Fruit fly (Drosophila melanogaster) whole organism, wandering third instar larva: Measurements from ENCODE around the gene CG13126.

Experiments
- Dfd ChIP-seq: fragments of >200 bp; optimal IDR thresholded peaks from 2 replicates; lab custom pipeline; 2017; ENCODE audit warnings: missing biosample characterization, missing genetic modification characterization
- Hnf4 ChIP-seq: fragments of 200-800 bp; sonication (Bioruptor generic); optimal IDR thresholded peaks from 2 replicates; lab custom pipeline; 2016; ENCODE audit warnings: missing biosample characterization, mild to moderate bottlenecking, missing genetic modification characterization
- Hr83 ChIP-seq: fragments of 200-300 bp; sonication (Bioruptor generic); optimal IDR thresholded peaks from 2 replicates; lab custom pipeline; 2016; ENCODE audit warnings: missing biosample characterization, mild to moderate bottlenecking, missing genetic modification characterization, moderate library complexity; ENCODE audit not compliant: poor library complexity, severe bottlenecking
- N ChIP-seq: fragments of >200 bp; optimal IDR thresholded peaks from 2 replicates; lab custom pipeline; 2018; ENCODE audit warnings: missing biosample characterization, missing external identifiers, missing genetic modification characterization
- Rel ChIP-seq, 2 experiments: fragments of 200-800 bp; sonication (Bioruptor generic) in 1 of 2; optimal IDR thresholded peaks; 2 replicates in 1 of 2; 3 replicates in 1 of 2; lab custom pipeline; 2016 to 2019; ENCODE audit warnings: mild to moderate bottlenecking in 2 of 2, missing biosample characterization in 2 of 2, missing genetic modification characterization in 2 of 2, moderate library complexity in 1 of 2
- br ChIP-seq: fragments of 200-800 bp; sonication (Bioruptor generic); optimal IDR thresholded peaks from 2 replicates; lab custom pipeline; 2016; ENCODE audit warnings: missing biosample characterization, missing genetic modification characterization
- dmrt93B ChIP-seq: fragments of 200-800 bp; sonication (Bioruptor generic); optimal IDR thresholded peaks from 2 replicates; lab custom pipeline; 2018; ENCODE audit warnings: missing biosample characterization, mild to moderate bottlenecking, missing genetic modification characterization
- ey ChIP-seq: fragments of 200-800 bp; sonication (Bioruptor generic); optimal IDR thresholded peaks from 2 replicates; lab custom pipeline; 2016; ENCODE audit warnings: missing biosample characterization, missing genetic modification characterization
- foxo ChIP-seq, 2 experiments: fragments of 200-800 bp; sonication (Bioruptor generic); optimal IDR thresholded peaks; 2 replicates in 1 of 2; 3 replicates in 1 of 2; lab custom pipeline; 2016 to 2017; ENCODE audit warnings: missing biosample characterization in 2 of 2, missing genetic modification characterization in 2 of 2
- h ChIP-seq: fragments of 200-800 bp; sonication (Bioruptor generic); optimal IDR thresholded peaks from 3 replicates; lab custom pipeline; 2016; ENCODE audit warnings: missing biosample characterization, mild to moderate bottlenecking, missing genetic modification characterization
- sv ChIP-seq: fragments of 200-800 bp; sonication (Bioruptor generic); optimal IDR thresholded peaks from 3 replicates; lab custom pipeline; 2016; ENCODE audit warnings: missing biosample characterization, missing genetic modification characterization

DNA sequence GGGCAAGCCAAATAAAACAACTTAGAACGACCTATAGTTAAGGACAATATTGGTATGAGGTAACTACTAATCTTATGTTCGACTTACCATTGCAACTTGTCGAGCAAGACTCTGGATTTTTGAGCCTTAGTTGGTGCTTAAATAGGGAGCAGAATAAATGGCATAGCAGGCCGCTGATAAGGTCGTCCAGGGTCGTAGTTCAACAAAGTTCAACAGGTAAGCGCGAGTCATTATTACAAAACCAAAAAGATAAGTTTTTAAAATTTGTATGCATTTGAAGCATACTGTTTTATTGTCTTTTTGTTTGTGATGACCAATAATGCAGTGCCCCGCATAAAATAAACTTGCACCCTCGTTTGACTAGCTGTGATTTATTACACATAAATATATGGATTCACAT is 51.0 kb downstream of the CG13126 start, which contains the start of gene Muc30E:
- TF ChIP-seq Hnf4 (GFP tag; lab: Kevin White, UChicago) = no peak
- TF ChIP-seq foxo (GFP tag; optimal IDR thresholded peaks at IDR 0.05; lab: Kevin White, UChicago) = no peak
- no peak for TF ChIP-seq h (GFP tag; lab: Kevin White, UChicago)
- TF ChIP-seq N (GFP tag; lab: Kevin White, UChicago) = no peak
- no peak for TF ChIP-seq Rel (GFP tag; optimal IDR thresholded peaks at IDR 0.05; lab: Kevin White, UChicago)
- TF ChIP-seq Rel (tag; optimal IDR thresholded peaks at IDR 0.05; lab: Kevin White, UChicago) = no peak
- no peak for TF ChIP-seq dmrt93B (GFP tag; lab: Kevin White, UChicago)
- TF ChIP-seq Dfd = no peak
- TF ChIP-seq ey (GFP tag; lab: Kevin White, UChicago) = no peak
- no peak for TF ChIP-seq sv (GFP tag; lab: Kevin White, UChicago)
- no peak for TF ChIP-seq br (GFP tag; lab: Kevin White, UChicago)
- TF ChIP-seq Hr83 (GFP tag; lab: Kevin White, UChicago) = no peak
